Fruit fly (Drosophila melanogaster): ENCODE results near the gene CG7376.

Gene CG7376

DNA sequence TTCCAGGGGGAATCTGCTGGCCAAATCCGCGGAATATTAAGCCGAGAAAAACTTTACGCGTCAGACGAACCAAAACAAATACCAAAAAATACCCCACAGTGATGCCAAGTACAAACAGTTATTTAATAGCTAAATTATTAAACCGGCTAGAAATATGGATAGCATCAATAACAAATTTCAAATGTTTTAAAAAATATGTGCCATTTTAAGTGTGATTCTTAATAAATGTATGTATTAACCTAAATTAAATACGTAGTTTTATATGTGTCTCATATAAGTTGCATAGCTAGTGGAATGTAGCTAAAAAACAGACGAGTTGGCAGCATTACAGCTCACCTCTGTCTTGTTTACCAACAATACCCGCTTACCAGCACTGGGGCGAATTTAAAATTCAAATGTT is 7.7 kb downstream of the CG7376 start, which contains the start of gene CG10274 (continued):
- peak; percentile 38 for TF ChIP-seq CrebB (tag; optimal IDR thresholded peaks at IDR 0.05)
- no peak for TF ChIP-seq chm (GFP tag; IDR thresholded peaks at IDR 0.05)
- TF ChIP-seq Ets97D (GFP tag; optimal IDR thresholded peaks at IDR 0.05), result peak; percentile 65
- peak; percentile 48; the same call in 1 of the 2 replicates for TF ChIP-seq peb (GFP tag; IDR thresholded peaks at IDR 0.05)
- no peak for TF ChIP-seq CG11696 (GFP tag; IDR thresholded peaks at IDR 0.05)
- peak in 1 of 2 experiments; percentile 50 for TF ChIP-seq Hr51 (GFP tag; optimal IDR thresholded peaks at IDR 0.05)
- peak; percentile 82 for TF ChIP-seq CG15696 (tag; optimal IDR thresholded peaks at IDR 0.05)
- TF ChIP-seq E2f1 (GFP tag; IDR thresholded peaks at IDR 0.05), result peak; percentile 63
- TF ChIP-seq NFAT (GFP tag; IDR thresholded peaks at IDR 0.05), result peak; percentile 59; the same call in 1 of the 2 replicates
- peak; percentile 90 for TF ChIP-seq CG12155 (GFP tag; optimal IDR thresholded peaks at IDR 0.05)
- TF ChIP-seq lilli (GFP tag; optimal IDR thresholded peaks at IDR 0.05), result peak; percentile 85
- TF ChIP-seq sens (GFP tag), result peak; percentile 96
- TF ChIP-seq chif (GFP tag; optimal IDR thresholded peaks at IDR 0.05), result peak; percentile 58 to 71
- peak; percentile 63 for TF ChIP-seq CG4854 (GFP tag; optimal IDR thresholded peaks at IDR 0.05)
- TF ChIP-seq HLH54F (GFP tag; optimal IDR thresholded peaks at IDR 0.05), result peak; percentile 79
- peak; percentile 36 for TF ChIP-seq BEAF-32 (GFP tag; optimal IDR thresholded peaks at IDR 0.05)
- TF ChIP-seq dysf (GFP tag; IDR thresholded peaks at IDR 0.05), result peak; percentile 66; the same call in 1 of the 3 replicates
- no peak for TF ChIP-seq MTF-1 (GFP tag; optimal IDR thresholded peaks at IDR 0.05; ENCODE audit: borderline replicate concordance)
- TF ChIP-seq rib (GFP tag; IDR thresholded peaks at IDR 0.05), result 0 out of 2 replicates have a peak, but pooled peaks have one; percentile 31
- peak; percentile 84 for TF ChIP-seq CG12659 (GFP tag; optimal IDR thresholded peaks at IDR 0.05)
- TF ChIP-seq inv (GFP tag; IDR thresholded peaks at IDR 0.05; ENCODE audit: partially characterized antibody), result no peak
- peak; percentile 97 for TF ChIP-seq row (GFP tag; IDR thresholded peaks at IDR 0.05)
- peak; percentile 90 for TF ChIP-seq HmgZ (tag; optimal IDR thresholded peaks at IDR 0.05)
- peak; percentile 30 for TF ChIP-seq da (GFP tag; optimal IDR thresholded peaks at IDR 0.05)
- TF ChIP-seq CG13123 (GFP tag; optimal IDR thresholded peaks at IDR 0.05), result peak; percentile 36
- peak; percentile 24 for TF ChIP-seq CG9797 (GFP tag; optimal IDR thresholded peaks at IDR 0.05)
- peak; percentile 61 for TF ChIP-seq CG14441 (GFP tag; IDR thresholded peaks at IDR 0.05)
- peak; percentile 98 for TF ChIP-seq sd (tag; optimal IDR thresholded peaks at IDR 0.05)
- TF ChIP-seq CG6765 (GFP tag; optimal IDR thresholded peaks at IDR 0.05), result peak; percentile 43
- TF ChIP-seq sim (GFP tag; IDR thresholded peaks at IDR 0.05), result no peak
- peak; percentile 72 for TF ChIP-seq CG12942 (GFP tag; optimal IDR thresholded peaks at IDR 0.05)
- TF ChIP-seq CG15011 (GFP tag; optimal IDR thresholded peaks at IDR 0.05), result no peak
- TF ChIP-seq p53 (GFP tag; optimal IDR thresholded peaks at IDR 0.05), result no peak
- TF ChIP-seq Elba2 (GFP tag; optimal IDR thresholded peaks at IDR 0.05), result peak; percentile 50
- no peak for TF ChIP-seq prd (optimal IDR thresholded peaks at IDR 0.05)
- TF ChIP-seq prd (GFP tag; IDR thresholded peaks at IDR 0.05), result peak; percentile 82
- TF ChIP-seq wor (GFP tag; IDR thresholded peaks at IDR 0.05), result peak; percentile 29; the same call in 1 of the 2 replicates
- peak; percentile 64 for TF ChIP-seq CG16863 (GFP tag; optimal IDR thresholded peaks at IDR 0.05)
- TF ChIP-seq CG4820 (GFP tag; optimal IDR thresholded peaks at IDR 0.05), result peak; percentile 78
- peak; percentile 54 for TF ChIP-seq gcm2 (GFP tag; optimal IDR thresholded peaks at IDR 0.05)
- no peak for TF ChIP-seq Hr39 (optimal IDR thresholded peaks at IDR 0.05)
- no peak for TF ChIP-seq CG13894 (tag; optimal IDR thresholded peaks at IDR 0.05)
- peak; percentile 64 for TF ChIP-seq ems (GFP tag; optimal IDR thresholded peaks at IDR 0.05)
- peak; percentile 65 for TF ChIP-seq luna (GFP tag; optimal IDR thresholded peaks at IDR 0.05)
- TF ChIP-seq dpn (GFP tag; optimal IDR thresholded peaks at IDR 0.05), result peak; percentile 72 to 81
- peak; percentile 79 for TF ChIP-seq CG8924 (tag; optimal IDR thresholded peaks at IDR 0.05)
- peak in 1 of 2 experiments; percentile 16 for TF ChIP-seq crp (GFP tag; optimal IDR thresholded peaks at IDR 0.05)
- peak; percentile 2 for TF ChIP-seq CG12219 (GFP tag; optimal IDR thresholded peaks at IDR 0.05)
- no peak for TF ChIP-seq ash1 (GFP tag; optimal IDR thresholded peaks at IDR 0.05)
- TF ChIP-seq CG4404 (GFP tag; IDR thresholded peaks at IDR 0.05), result peak; percentile 71
- TF ChIP-seq YL-1 (GFP tag; optimal IDR thresholded peaks at IDR 0.05), result peak; percentile 65
- peak; percentile 44; the same call in 2 of the 3 replicates for TF ChIP-seq B-H1 (GFP tag; IDR thresholded peaks at IDR 0.05)
